Fruit fly (Drosophila melanogaster): ENCODE measurements around the gene PIG-B.
A peak's percentile ranks its signal among the peaks of the same experiment; 100 is the strongest.

PIG-B gene

dm6 chr3L:3784001-3784400 is 27.1 kb upstream of the PIG-B start:
- TF ChIP-seq CTCF (optimal IDR thresholded peaks at IDR 0.05) (no peak), CG8478 (optimal IDR thresholded peaks at IDR 0.05) (no peak)

dm6 chr3L:3785002-3785661 is 25.9 kb upstream of the PIG-B start:
- TF ChIP-seq CTCF (optimal IDR thresholded peaks at IDR 0.05) (no peak), CG8478 (optimal IDR thresholded peaks at IDR 0.05) (no peak)

dm6 chr3L:3785688-3786087 is 25.4 kb upstream of the PIG-B start:
- no peak for TF ChIP-seq CG8478 (optimal IDR thresholded peaks at IDR 0.05)
- TF ChIP-seq CTCF (optimal IDR thresholded peaks at IDR 0.05): no peak

- TF ChIP-seq CG8478 (optimal IDR thresholded peaks at IDR 0.05) (no peak), CTCF (optimal IDR thresholded peaks at IDR 0.05) (no peak)
Measured at dm6 chr3L:3786344-3787076, 24.6 kb upstream of the PIG-B start.

dm6 chr3L:3787077-3787433 is 24.0 kb upstream of the PIG-B start:
- TF ChIP-seq CG8478 (optimal IDR thresholded peaks at IDR 0.05) (no peak), CTCF (optimal IDR thresholded peaks at IDR 0.05) (no peak)

- TF ChIP-seq CTCF (optimal IDR thresholded peaks at IDR 0.05) (peak in 1 of 2 experiments; percentile 37), CG8478 (optimal IDR thresholded peaks at IDR 0.05) (no peak)
Measured at dm6 chr3L:3787595-3788151, 23.4 kb upstream of the PIG-B start.

- TF ChIP-seq CTCF (optimal IDR thresholded peaks at IDR 0.05) (peak; percentile 30 to 67), CG8478 (optimal IDR thresholded peaks at IDR 0.05) (no peak)
Measured at dm6 chr3L:3788790-3789421, 22.2 kb upstream of the PIG-B start.

dm6 chr3L:3790504-3790903 is 20.6 kb upstream of the PIG-B start, which contains the start of gene CG32266:
Gene CG32266, plus strand, starts transcription at chr3L:3790804.
- TF ChIP-seq CG8478 (optimal IDR thresholded peaks at IDR 0.05): no peak
- TF ChIP-seq CTCF (optimal IDR thresholded peaks at IDR 0.05): no peak

- TF ChIP-seq CTCF (optimal IDR thresholded peaks at IDR 0.05) (no peak), CG8478 (optimal IDR thresholded peaks at IDR 0.05) (no peak)
Measured at dm6 chr3L:3791043-3791682, 19.9 kb upstream of the PIG-B start.

dm6 chr3L:3797681-3798080 is 13.4 kb upstream of the PIG-B start:
- TF ChIP-seq CTCF (optimal IDR thresholded peaks at IDR 0.05) (no peak), CG8478 (optimal IDR thresholded peaks at IDR 0.05) (no peak)

- no peak for TF ChIP-seq CTCF (optimal IDR thresholded peaks at IDR 0.05)
- no peak for TF ChIP-seq CG8478 (optimal IDR thresholded peaks at IDR 0.05)
Measured at dm6 chr3L:3798488-3798887, 12.6 kb upstream of the PIG-B start.

- TF ChIP-seq CG8478 (optimal IDR thresholded peaks at IDR 0.05): no peak
- no peak for TF ChIP-seq CTCF (optimal IDR thresholded peaks at IDR 0.05)
Measured at dm6 chr3L:3799766-3800165, 11.3 kb upstream of the PIG-B start.

dm6 chr3L:3801343-3801742 is 9.7 kb upstream of the PIG-B start:
- TF ChIP-seq CTCF (optimal IDR thresholded peaks at IDR 0.05): no peak
- no peak for TF ChIP-seq CG8478 (optimal IDR thresholded peaks at IDR 0.05)

- TF ChIP-seq CG8478 (optimal IDR thresholded peaks at IDR 0.05) (no peak), CTCF (optimal IDR thresholded peaks at IDR 0.05) (no peak)
Measured at dm6 chr3L:3801813-3802212, 9.2 kb upstream of the PIG-B start.

- TF ChIP-seq CG8478 (optimal IDR thresholded peaks at IDR 0.05): no peak
- no peak for TF ChIP-seq CTCF (optimal IDR thresholded peaks at IDR 0.05)
Measured at dm6 chr3L:3802677-3803076, 8.4 kb upstream of the PIG-B start.
